Fruit fly (Drosophila melanogaster) whole organism, pupa: ENCODE measurements around the gene CG7182.
A peak's percentile ranks its signal among the peaks of the same experiment; 100 is the strongest.

Source experiments
- CG10348 ChIP-seq: fragments of 200-800 bp; sonication (Bioruptor generic); IDR thresholded peaks from 2 replicates; pipeline ENCODE4 v1.3.6; 2022; ENCODE audit warnings: missing biosample characterization, missing genetic modification characterization
- CG12605 ChIP-seq: fragments of 200-800 bp; sonication (Bioruptor generic); IDR thresholded peaks from 2 replicates; pipeline ENCODE4 v1.3.6; 2022; ENCODE audit warnings: missing biosample characterization, missing genetic modification characterization
- CG13204 ChIP-seq: fragments of 200-800 bp; sonication (Bioruptor generic); optimal IDR thresholded peaks from 2 replicates; lab custom pipeline; 2018; ENCODE audit warnings: missing biosample characterization, mild to moderate bottlenecking, missing genetic modification characterization, moderate library complexity
- CG14655 ChIP-seq: fragments of 200-800 bp; sonication (Bioruptor generic); optimal IDR thresholded peaks from 3 replicates; lab custom pipeline; 2017; ENCODE audit warnings: mild to moderate bottlenecking, missing biosample characterization, missing genetic modification reagents, missing genetic modification characterization
- CG15710 ChIP-seq: fragments of 200-800 bp; sonication (Bioruptor generic); optimal IDR thresholded peaks from 2 replicates; lab custom pipeline; 2018; ENCODE audit warnings: missing biosample characterization, mild to moderate bottlenecking, missing genetic modification characterization, moderate library complexity
- CG17806 ChIP-seq: fragments of 200-800 bp; sonication (Bioruptor generic); optimal IDR thresholded peaks from 2 replicates; lab custom pipeline; 2018; ENCODE audit warnings: missing biosample characterization, mild to moderate bottlenecking, missing genetic modification characterization, moderate library complexity
- CG32121 ChIP-seq: fragments of 200-800 bp; sonication (Bioruptor generic); IDR thresholded peaks from 2 replicates; pipeline ENCODE4 v1.3.6; 2022; ENCODE audit warnings: missing biosample characterization, missing genetic modification characterization
- CG34367 ChIP-seq: fragments of 200-800 bp; sonication (Bioruptor generic); optimal IDR thresholded peaks from 2 replicates; lab custom pipeline; 2018; ENCODE audit warnings: missing biosample characterization, mild to moderate bottlenecking, missing genetic modification characterization
- CG4496 ChIP-seq: fragments of 200-800 bp; sonication (Bioruptor generic); IDR thresholded peaks from 3 replicates; pipeline ENCODE4 v1.3.6; 2022; ENCODE audit warnings: missing biosample characterization, missing genetic modification characterization
- CG8159 ChIP-seq: fragments of 200-800 bp; sonication (Bioruptor generic); optimal IDR thresholded peaks from 3 replicates; lab custom pipeline; 2018; ENCODE audit warnings: missing biosample characterization, mild to moderate bottlenecking, missing genetic modification characterization, moderate library complexity
- CG8301 ChIP-seq: fragments of 200-800 bp; sonication (Bioruptor generic); optimal IDR thresholded peaks from 2 replicates; lab custom pipeline; 2018; ENCODE audit warnings: missing biosample characterization, mild to moderate bottlenecking, missing genetic modification characterization
- CG9948 ChIP-seq: fragments of 200-800 bp; sonication (Bioruptor generic); optimal IDR thresholded peaks from 2 replicates; lab custom pipeline; 2018; ENCODE audit warnings: missing biosample characterization, mild to moderate bottlenecking, missing genetic modification characterization, moderate library complexity
- D1 ChIP-seq: fragments of 200-800 bp; sonication (Bioruptor generic); optimal IDR thresholded peaks from 2 replicates; lab custom pipeline; 2018; ENCODE audit warnings: missing biosample characterization, mild to moderate bottlenecking, missing genetic modification characterization, moderate library complexity
- EcR ChIP-seq: fragments of 200-800 bp; sonication (Bioruptor generic); optimal IDR thresholded peaks from 3 replicates; lab custom pipeline; 2019; ENCODE audit warnings: missing biosample characterization, missing genetic modification characterization, mild to moderate bottlenecking, moderate library complexity, missing genetic modification reagents
- Ets98B ChIP-seq: fragments of 200-800 bp; sonication (Bioruptor generic); IDR thresholded peaks from 2 replicates; pipeline ENCODE4 v1.3.6; 2022; ENCODE audit warnings: missing biosample characterization, missing genetic modification characterization
- Pif1A ChIP-seq: fragments of 200-800 bp; sonication (Bioruptor generic); optimal IDR thresholded peaks from 3 replicates; lab custom pipeline; 2016; ENCODE audit warnings: missing biosample characterization, missing genetic modification characterization
- Pif1B ChIP-seq: fragments of 200-800 bp; sonication (Bioruptor generic); optimal IDR thresholded peaks from 3 replicates; lab custom pipeline; 2016; ENCODE audit warnings: missing biosample characterization, missing genetic modification characterization
- Snoo ChIP-seq: fragments of 200-800 bp; sonication (Bioruptor generic); optimal IDR thresholded peaks from 3 replicates; lab custom pipeline; 2017; ENCODE audit warnings: missing biosample characterization, mild to moderate bottlenecking, missing genetic modification characterization, inconsistent platforms
- fd96Ca ChIP-seq: fragments of 200-800 bp; sonication (Bioruptor generic); IDR thresholded peaks from 3 replicates; pipeline ENCODE4 v1.3.6; 2022; ENCODE audit warnings: missing biosample characterization, missing genetic modification characterization
- gl ChIP-seq: fragments of 200-800 bp; sonication (Bioruptor generic); optimal IDR thresholded peaks from 2 replicates; lab custom pipeline; 2018; ENCODE audit warnings: missing biosample characterization, mild to moderate bottlenecking, missing genetic modification characterization
- rn ChIP-seq: fragments of 200-800 bp; sonication (Bioruptor generic); IDR thresholded peaks from 2 replicates; pipeline ENCODE4 v1.3.6; 2022; ENCODE audit warnings: missing biosample characterization, missing genetic modification characterization

The CG7182 gene

dm6 chr3L:8346100-8346980 lies at the start of gene CG7182, which contains the start of gene GAPcenA:
CG7182 (minus strand) TSS chr3L:8346382.
GAPcenA (plus strand) TSS chr3L:8346561.
- no peak for TF ChIP-seq Pif1B
- no peak for TF ChIP-seq CG12605
- no peak for TF ChIP-seq CG10348
- TF ChIP-seq EcR (GFP tag; lab: Kevin White, UChicago) = peak; percentile 85
- 0 out of 2 replicates have a peak, but pooled peaks have one; percentile 11 for TF ChIP-seq rn (GFP tag; lab: Robert Waterston, UW)
- peak; percentile 56 for TF ChIP-seq CG34367 (tag; lab: Kevin White, UChicago)
- no peak for TF ChIP-seq CG8301 (tag; lab: Kevin White, UChicago)
- peak; percentile 52; the same call in 1 of the 3 replicates for TF ChIP-seq CG4496 (GFP tag; lab: Robert Waterston, UW)
- no peak; the same call in 1 of the 3 replicates for TF ChIP-seq fd96Ca (GFP tag; lab: Robert Waterston, UW)
- peak; percentile 80 for TF ChIP-seq CG8159 (tag; lab: Kevin White, UChicago)
- TF ChIP-seq CG17806 = peak; percentile 63
- peak; percentile 64 for TF ChIP-seq CG9948 (tag; lab: Kevin White, UChicago)
- TF ChIP-seq CG32121 (GFP tag; lab: Robert Waterston, UW) = no peak
- TF ChIP-seq D1 (tag; lab: Kevin White, UChicago) = no peak
- peak; percentile 80 for TF ChIP-seq CG15710 (tag; lab: Kevin White, UChicago)
- TF ChIP-seq Snoo (tag; lab: Kevin White, UChicago) = peak; percentile 76
- no peak for TF ChIP-seq CG14655 (GFP tag; lab: Kevin White, UChicago)
- no peak for TF ChIP-seq Pif1A (GFP tag; lab: Kevin White, UChicago)
- no peak for TF ChIP-seq CG13204 (GFP tag; lab: Kevin White, UChicago)
- TF ChIP-seq gl (tag; lab: Kevin White, UChicago) = no peak
- TF ChIP-seq Ets98B (GFP tag; lab: Robert Waterston, UW) = peak; percentile 49

- TF ChIP-seq CG15710 (tag; lab: Kevin White, UChicago) (no peak), CG14655 (GFP tag; lab: Kevin White, UChicago) (peak; percentile 64), Ets98B (GFP tag; lab: Robert Waterston, UW) (0 out of 2 replicates have a peak, but pooled peaks have one; percentile 5), fd96Ca (GFP tag; lab: Robert Waterston, UW) (peak; percentile 43; the same call in 1 of the 3 replicates), Snoo (tag; lab: Kevin White, UChicago) (no peak), Pif1A (GFP tag; lab: Kevin White, UChicago) (peak; percentile 32), Pif1B (peak; percentile 32), CG34367 (tag; lab: Kevin White, UChicago) (peak; percentile 26), D1 (tag; lab: Kevin White, UChicago) (no peak), CG12605 (no peak; the same call in 1 of the 2 replicates), CG9948 (tag; lab: Kevin White, UChicago) (peak; percentile 31), CG10348 (no peak), gl (tag; lab: Kevin White, UChicago) (no peak), EcR (GFP tag; lab: Kevin White, UChicago) (no peak), CG13204 (GFP tag; lab: Kevin White, UChicago) (no peak), CG4496 (GFP tag; lab: Robert Waterston, UW) (peak; percentile 29; the same call in 1 of the 3 replicates), CG8159 (tag; lab: Kevin White, UChicago) (peak; percentile 53), CG8301 (tag; lab: Kevin White, UChicago) (peak; percentile 60), CG17806 (no peak), CG32121 (GFP tag; lab: Robert Waterston, UW) (no peak), rn (GFP tag; lab: Robert Waterston, UW) (no peak)
These were observed 49.5 kb upstream of the CG7182 start, which contains the start of gene CG7120 for dm6 chr3L:8395630-8396168. CG7120 (plus strand) TSS chr3L:8396000.

dm6 chr3L:8394944-8395343 lies 48.8 kb upstream of the CG7182 start:
- TF ChIP-seq CG32121 (GFP tag; lab: Robert Waterston, UW) (0 out of 2 replicates have a peak, but pooled peaks have one; percentile 15), CG15710 (tag; lab: Kevin White, UChicago) (no peak), D1 (tag; lab: Kevin White, UChicago) (peak; percentile 79), Ets98B (GFP tag; lab: Robert Waterston, UW) (peak; percentile 27; the same call in 1 of the 2 replicates)

- TF ChIP-seq rn (GFP tag; lab: Robert Waterston, UW) (no peak), CG34367 (tag; lab: Kevin White, UChicago) (no peak), CG14655 (GFP tag; lab: Kevin White, UChicago) (no peak), CG10348 (no peak), EcR (GFP tag; lab: Kevin White, UChicago) (no peak), CG32121 (GFP tag; lab: Robert Waterston, UW) (no peak), CG12605 (no peak), gl (tag; lab: Kevin White, UChicago) (no peak), D1 (tag; lab: Kevin White, UChicago) (no peak), CG13204 (GFP tag; lab: Kevin White, UChicago) (no peak), Pif1A (GFP tag; lab: Kevin White, UChicago) (no peak), Snoo (tag; lab: Kevin White, UChicago) (no peak), fd96Ca (GFP tag; lab: Robert Waterston, UW) (no peak), CG17806 (no peak), Ets98B (GFP tag; lab: Robert Waterston, UW) (no peak), CG8301 (tag; lab: Kevin White, UChicago) (no peak)
- TF ChIP-seq, all 21 proteins: peak for 0
These were observed 48.0 kb upstream of the CG7182 start for dm6 chr3L:8394132-8394531.
